Fruit fly (Drosophila melanogaster): Measurements from ENCODE around the gene CG3719.

dm6 chrX:1372667-1373066 lies 7.6 kb downstream of the CG3719 start:
- TF ChIP-seq CG8478 (optimal IDR thresholded peaks at IDR 0.05) = no peak
- no peak for TF ChIP-seq usp (GFP tag; optimal IDR thresholded peaks at IDR 0.05)
- no peak for TF ChIP-seq psq (optimal IDR thresholded peaks at IDR 0.05)

All from whole organism.